Worm (Caenorhabditis elegans) whole organism, L1 larva: ENCODE data around the gene ugtp-1.

Experiments used
- Y116A8C.19 ChIP-seq: sonication (generic microtip); optimal IDR thresholded peaks from 2 replicates; lab custom pipeline; 2016; ENCODE audit warnings: missing compliant biosample characterization, missing genetic modification characterization, borderline replicate concordance
- ceh-82 ChIP-seq, 3 experiments: fragments of 150-350 bp in 1 of 3; sonication (generic microtip) in 2 of 3; optimal IDR thresholded peaks; 2 replicates each; lab custom pipeline; 2014 to 2017; ENCODE audit warnings: missing biosample characterization in 3 of 3, missing genetic modification characterization in 3 of 3
- efl-1 ChIP-seq, 4 experiments: fragments of 150-350 bp; optimal IDR thresholded peaks in 3 of 4; peaks in 1 of 4; 1 replicate in 1 of 4; 2 replicates in 3 of 4; lab custom pipeline; 2014; ENCODE audit warnings: missing biosample characterization in 2 of 4, missing genetic modification characterization in 2 of 4, missing genetic modification reagents in 2 of 4
- hlh-4 ChIP-seq: sonication (generic microtip); optimal IDR thresholded peaks from 2 replicates; lab custom pipeline; 2016; ENCODE audit warnings: mild to moderate bottlenecking, missing genetic modification characterization, missing compliant biosample characterization
- nhr-12 ChIP-seq: sonication (generic microtip); optimal IDR thresholded peaks from 2 replicates; lab custom pipeline; 2017; ENCODE audit warnings: missing biosample characterization, missing genetic modification characterization
- nhr-20 ChIP-seq: sonication (generic microtip); optimal IDR thresholded peaks from 2 replicates; lab custom pipeline; 2016; ENCODE audit warnings: mild to moderate bottlenecking, missing genetic modification characterization, missing compliant biosample characterization
- swsn-7 ChIP-seq: sonication (generic microtip); optimal IDR thresholded peaks from 2 replicates; lab custom pipeline; 2016; ENCODE audit warnings: missing genetic modification characterization, missing compliant biosample characterization

ce11 chrIII:8744765-8745164, 5.7 kb downstream of the ugtp-1 start:
- no peak for TF ChIP-seq nhr-12
- TF ChIP-seq swsn-7 (tag; lab: Kevin White, UChicago), result no peak
- TF ChIP-seq efl-1 (optimal IDR thresholded peaks at IDR 0.05; lab: Kevin White, UChicago), result no peak
- TF ChIP-seq efl-1 (GFP tag; optimal IDR thresholded peaks at IDR 0.05 in 1 of 2; lab: Kevin White, UChicago), result no peak
- no peak for TF ChIP-seq Y116A8C.19 (tag; lab: Kevin White, UChicago)
- TF ChIP-seq ceh-82 (tag; optimal IDR thresholded peaks at IDR 0.05; lab: Kevin White, UChicago), result no peak
- TF ChIP-seq hlh-4 (tag; lab: Kevin White, UChicago), result no peak
- TF ChIP-seq nhr-20, result no peak
